Worm (Caenorhabditis elegans) whole organism, young adult: ENCODE results near the gene esyt-2.

Experiments used
- ekl-4 ChIP-seq: fragments of 200-800 bp; sonication (Bioruptor generic); IDR thresholded peaks from 2 replicates; pipeline ENCODE4 v1.3.6; 2022; ENCODE audit warnings: missing genetic modification reagents, missing genetic modification characterization, missing compliant biosample characterization
- gei-17 ChIP-seq: fragments of 200-800 bp; sonication (Bioruptor generic); optimal IDR thresholded peaks from 2 replicates; lab custom pipeline; 2018; ENCODE audit warnings: mild to moderate bottlenecking, missing genetic modification characterization, missing compliant biosample characterization
- snpc-4 ChIP-seq, 5 experiments: fragments of 150-350 bp in 1 of 5; sonication (generic microtip) in 4 of 5; optimal IDR thresholded peaks; 2 replicates each; lab custom pipeline; 2014 to 2018; ENCODE audit warnings: missing genetic modification characterization in 5 of 5, missing biosample characterization in 3 of 5, antibody characterized with exemption in 2 of 5, mild to moderate bottlenecking in 2 of 5, missing compliant biosample characterization in 2 of 5, missing genotype in 2 of 5, moderate library complexity in 2 of 5, missing genetic modification reagents in 1 of 5
- unc-62 ChIP-seq: fragments of 150-350 bp; optimal IDR thresholded peaks from 2 replicates; lab custom pipeline; 2014; ENCODE audit warnings: missing biosample characterization, missing genetic modification reagents, missing genetic modification characterization

- TF ChIP-seq unc-62 (GFP tag; lab: Kevin White, UChicago) (no peak), ekl-4 (GFP tag; lab: Robert Waterston, UW) (no peak), snpc-4 (GFP tag; optimal IDR thresholded peaks at IDR 0.05; lab: Kevin White, UChicago) (no peak), snpc-4 (tag; optimal IDR thresholded peaks at IDR 0.05; lab: Kevin White, UChicago) (no peak), gei-17 (GFP tag; lab: Kevin White, UChicago) (no peak)
These were observed 13.8 kb downstream of the esyt-2 start, which contains the start of gene hot-4 for ce11 chrIII:6216833-6217466.
